Fruit fly (Drosophila melanogaster): ENCODE data around the gene Acsf3.

The Acsf3 gene

DNA sequence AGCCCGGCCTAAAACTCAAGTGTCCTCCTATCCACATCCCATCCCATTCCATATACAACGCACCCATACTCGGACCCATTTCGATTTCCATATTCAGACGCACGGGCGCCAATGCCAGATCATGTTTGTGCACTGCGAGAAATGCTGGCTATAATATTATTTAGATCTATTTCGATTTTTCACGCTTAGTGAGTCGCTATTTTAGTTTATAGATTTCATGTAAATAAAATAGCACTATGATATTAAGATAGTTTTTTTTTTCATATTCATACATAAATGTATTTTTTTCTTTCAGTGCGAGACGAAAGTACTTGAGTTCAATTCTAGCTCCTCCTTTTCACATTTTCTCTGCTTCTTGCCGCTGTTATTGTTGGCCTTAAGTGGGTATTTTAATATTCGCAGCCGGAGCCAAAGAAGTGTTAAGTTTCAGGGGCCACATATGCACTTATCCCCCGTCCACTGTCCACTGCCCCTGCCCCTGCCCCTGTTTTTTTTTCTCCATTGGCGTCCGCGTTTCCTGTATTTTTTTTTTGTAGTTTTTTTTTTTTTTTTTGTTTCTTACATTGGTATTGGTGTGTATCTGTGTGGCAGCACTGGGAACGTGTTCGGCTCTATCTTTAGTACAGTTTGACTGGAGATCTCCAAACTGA lies 36.9 kb upstream of the Acsf3 start:
- TF ChIP-seq CG10348 (GFP tag; IDR thresholded peaks at IDR 0.05) (no peak), CG34367 (tag; optimal IDR thresholded peaks at IDR 0.05) (peak; percentile 54), Ets98B (GFP tag; IDR thresholded peaks at IDR 0.05) (peak; percentile 59), CG8159 (tag; optimal IDR thresholded peaks at IDR 0.05) (peak; percentile 86), D1 (tag; optimal IDR thresholded peaks at IDR 0.05) (peak; percentile 1), gl (tag; optimal IDR thresholded peaks at IDR 0.05) (peak; percentile 36), CG13204 (GFP tag; optimal IDR thresholded peaks at IDR 0.05) (peak; percentile 60), fd96Ca (GFP tag; IDR thresholded peaks at IDR 0.05) (0 out of 3 replicates have a peak, but pooled peaks have one; percentile 47), CG12605 (GFP tag; IDR thresholded peaks at IDR 0.05) (peak; percentile 66; the same call in 1 of the 2 replicates), rn (GFP tag; IDR thresholded peaks at IDR 0.05) (no peak), CG9948 (tag; optimal IDR thresholded peaks at IDR 0.05) (peak; percentile 77), CG8301 (tag; optimal IDR thresholded peaks at IDR 0.05) (peak; percentile 72), EcR (GFP tag; optimal IDR thresholded peaks at IDR 0.05) (no peak), Snoo (tag; optimal IDR thresholded peaks at IDR 0.05) (peak; percentile 63), CG17806 (tag; optimal IDR thresholded peaks at IDR 0.05) (peak; percentile 76), Pif1B (GFP tag; optimal IDR thresholded peaks at IDR 0.05) (peak; percentile 82), CG15710 (tag; optimal IDR thresholded peaks at IDR 0.05) (peak; percentile 83), CG32121 (GFP tag; IDR thresholded peaks at IDR 0.05) (peak; percentile 47), CG14655 (GFP tag; optimal IDR thresholded peaks at IDR 0.05) (peak; percentile 83), Pif1A (GFP tag; optimal IDR thresholded peaks at IDR 0.05) (peak; percentile 73), CG4496 (GFP tag; IDR thresholded peaks at IDR 0.05) (peak; percentile 69; the same call in 2 of the 3 replicates)

DNA sequence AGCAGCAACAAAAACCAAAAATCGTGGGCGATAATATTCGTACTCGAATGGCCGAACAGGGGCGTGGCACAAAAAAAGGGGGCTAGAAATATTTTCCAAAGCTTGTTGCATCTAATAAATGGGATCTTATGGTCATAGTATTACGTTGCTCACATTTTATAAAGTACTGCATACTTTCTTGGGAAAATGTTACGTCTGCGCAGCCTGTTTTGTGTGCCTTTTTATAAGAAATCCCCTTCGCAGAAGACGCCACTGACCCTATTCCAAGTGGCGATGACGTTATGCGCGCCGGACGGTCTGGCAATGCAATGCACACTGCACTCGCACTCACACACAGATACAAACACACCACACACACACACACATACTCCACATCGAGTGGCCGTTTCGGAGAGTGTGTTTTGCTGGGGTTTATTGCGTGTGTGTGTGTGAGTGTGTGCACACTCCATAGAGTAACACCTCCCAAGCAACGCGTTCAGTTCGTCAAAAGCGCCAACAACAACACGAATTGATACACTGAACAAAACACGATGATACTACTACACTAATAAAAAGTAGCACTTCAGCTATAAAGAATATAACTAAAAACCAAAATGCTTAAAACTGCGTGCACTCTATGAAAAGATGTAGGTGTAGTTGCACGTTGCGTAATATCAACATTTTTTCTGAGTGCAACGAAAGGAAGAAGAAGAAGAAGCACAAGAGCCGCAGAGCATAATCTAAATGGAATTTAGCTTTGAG lies 35.5 kb upstream of the Acsf3 start:
- TF ChIP-seq CG14655 (GFP tag; optimal IDR thresholded peaks at IDR 0.05) (peak; percentile 84), Pif1B (GFP tag; optimal IDR thresholded peaks at IDR 0.05) (peak; percentile 86), EcR (GFP tag; optimal IDR thresholded peaks at IDR 0.05) (no peak), CG10348 (GFP tag; IDR thresholded peaks at IDR 0.05) (peak; percentile 71), CG8301 (tag; optimal IDR thresholded peaks at IDR 0.05) (peak; percentile 81), D1 (tag; optimal IDR thresholded peaks at IDR 0.05) (peak; percentile 65), CG12605 (GFP tag; IDR thresholded peaks at IDR 0.05) (peak; percentile 85), CG15710 (tag; optimal IDR thresholded peaks at IDR 0.05) (peak; percentile 91), CG32121 (GFP tag; IDR thresholded peaks at IDR 0.05) (peak; percentile 88), fd96Ca (GFP tag; IDR thresholded peaks at IDR 0.05) (peak; percentile 93), CG34367 (tag; optimal IDR thresholded peaks at IDR 0.05) (peak; percentile 90), CG17806 (tag; optimal IDR thresholded peaks at IDR 0.05) (peak; percentile 90), CG4496 (GFP tag; IDR thresholded peaks at IDR 0.05) (peak; percentile 95), Ets98B (GFP tag; IDR thresholded peaks at IDR 0.05) (peak; percentile 91), Pif1A (GFP tag; optimal IDR thresholded peaks at IDR 0.05) (peak; percentile 84), Snoo (tag; optimal IDR thresholded peaks at IDR 0.05) (peak; percentile 80), CG8159 (tag; optimal IDR thresholded peaks at IDR 0.05) (peak; percentile 89), rn (GFP tag; IDR thresholded peaks at IDR 0.05) (peak; percentile 82), CG13204 (GFP tag; optimal IDR thresholded peaks at IDR 0.05) (peak; percentile 67), gl (tag; optimal IDR thresholded peaks at IDR 0.05) (peak; percentile 80), CG9948 (tag; optimal IDR thresholded peaks at IDR 0.05) (peak; percentile 85)

DNA sequence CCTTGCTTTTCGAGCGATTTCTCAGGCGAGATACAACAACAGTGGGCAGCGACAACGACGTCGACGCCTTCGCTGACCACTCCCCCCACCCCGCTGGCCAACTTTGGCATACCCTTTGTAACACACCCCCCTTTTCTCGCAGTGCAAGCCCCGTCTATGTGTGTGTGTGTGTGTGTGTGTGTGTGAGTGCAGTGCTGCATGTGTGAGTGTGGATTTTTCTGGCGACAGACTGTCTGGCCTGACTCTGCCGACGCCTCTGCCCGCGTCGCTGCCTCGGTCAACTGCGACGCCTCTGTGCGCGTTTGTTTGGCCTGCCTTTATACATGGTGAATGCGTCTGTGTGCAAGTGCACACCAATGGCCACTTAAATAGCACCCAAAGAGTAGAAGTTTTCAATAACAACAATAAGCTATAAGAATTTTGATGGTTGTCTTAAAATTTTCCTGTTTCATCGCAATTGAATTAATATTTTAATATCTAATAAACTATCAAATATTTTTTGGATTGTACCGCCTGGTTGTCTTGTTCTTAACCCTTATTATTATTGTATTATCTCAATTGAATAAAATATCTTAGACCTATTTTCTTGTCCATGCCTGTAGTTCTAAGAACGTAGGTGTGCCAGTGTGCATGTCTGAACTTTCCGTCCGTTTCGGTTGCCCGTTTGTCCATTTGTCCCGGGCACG lies 34.8 kb upstream of the Acsf3 start:
- TF ChIP-seq CG4496 (GFP tag; IDR thresholded peaks at IDR 0.05): peak; percentile 90
- TF ChIP-seq CG8301 (tag; optimal IDR thresholded peaks at IDR 0.05): peak; percentile 92
- peak; percentile 83 for TF ChIP-seq Pif1B (GFP tag; optimal IDR thresholded peaks at IDR 0.05)
- TF ChIP-seq CG17806 (tag; optimal IDR thresholded peaks at IDR 0.05): peak; percentile 89
- TF ChIP-seq CG8159 (tag; optimal IDR thresholded peaks at IDR 0.05): peak; percentile 95
- TF ChIP-seq D1 (tag; optimal IDR thresholded peaks at IDR 0.05): peak; percentile 69
- TF ChIP-seq EcR (GFP tag; optimal IDR thresholded peaks at IDR 0.05): no peak
- TF ChIP-seq CG14655 (GFP tag; optimal IDR thresholded peaks at IDR 0.05): peak; percentile 93
- peak; percentile 94 for TF ChIP-seq CG9948 (tag; optimal IDR thresholded peaks at IDR 0.05)
- TF ChIP-seq CG13204 (GFP tag; optimal IDR thresholded peaks at IDR 0.05): peak; percentile 82
- TF ChIP-seq Pif1A (GFP tag; optimal IDR thresholded peaks at IDR 0.05): peak; percentile 74
- no peak for TF ChIP-seq rn (GFP tag; IDR thresholded peaks at IDR 0.05)
- peak; percentile 89 for TF ChIP-seq CG32121 (GFP tag; IDR thresholded peaks at IDR 0.05)
- TF ChIP-seq Snoo (tag; optimal IDR thresholded peaks at IDR 0.05): peak; percentile 78
- TF ChIP-seq CG10348 (GFP tag; IDR thresholded peaks at IDR 0.05): peak; percentile 60; the same call in 1 of the 2 replicates
- peak; percentile 92 for TF ChIP-seq CG34367 (tag; optimal IDR thresholded peaks at IDR 0.05)
- TF ChIP-seq fd96Ca (GFP tag; IDR thresholded peaks at IDR 0.05): 0 out of 3 replicates have a peak, but pooled peaks have one; percentile 11
- TF ChIP-seq Ets98B (GFP tag; IDR thresholded peaks at IDR 0.05): peak; percentile 80
- peak; percentile 95 for TF ChIP-seq CG15710 (tag; optimal IDR thresholded peaks at IDR 0.05)
- peak; percentile 85 for TF ChIP-seq CG12605 (GFP tag; IDR thresholded peaks at IDR 0.05)
- peak; percentile 80 for TF ChIP-seq gl (tag; optimal IDR thresholded peaks at IDR 0.05)

DNA sequence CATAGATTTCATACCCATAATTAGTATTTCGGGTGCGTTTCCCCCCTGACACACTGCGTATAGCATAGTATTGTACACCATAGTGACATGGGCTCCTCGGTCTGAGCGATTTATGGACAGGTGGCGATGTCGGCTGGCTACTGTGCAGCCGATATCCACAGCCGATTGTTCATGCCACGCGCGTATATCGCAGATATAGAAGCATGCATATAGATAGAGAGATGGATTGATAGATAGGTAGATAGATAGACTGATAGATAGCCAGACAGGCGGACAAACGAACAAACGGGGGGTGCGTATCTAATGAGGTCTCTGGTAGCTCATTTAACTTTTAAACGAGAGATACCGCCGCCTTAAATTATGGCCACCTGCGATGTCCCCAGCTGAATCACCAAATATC lies 32.9 kb upstream of the Acsf3 start:
- TF ChIP-seq Pif1A (GFP tag; optimal IDR thresholded peaks at IDR 0.05): no peak
